Worm (Caenorhabditis elegans) whole organism, mixed stage, embryonic: ENCODE measurements around the gene R08D7.7.

ENCODE experiments used
- M03D4.4 ChIP-seq: sonication (generic microtip); optimal IDR thresholded peaks from 2 replicates; lab custom pipeline; 2017; ENCODE audit warnings: mild to moderate bottlenecking, missing genetic modification characterization, missing compliant biosample characterization
- blmp-1 ChIP-seq: fragments of 150-350 bp; optimal IDR thresholded peaks from 2 replicates; lab custom pipeline; 2014; ENCODE audit warnings: missing biosample characterization, missing genetic modification characterization
- ceh-43 ChIP-seq: fragments of 200-800 bp; sonication (Bioruptor generic); optimal IDR thresholded peaks from 2 replicates; lab custom pipeline; 2018; ENCODE audit warnings: mild to moderate bottlenecking, missing genetic modification characterization, moderate library complexity, missing compliant biosample characterization
- ces-1 ChIP-seq: fragments of 150-350 bp; optimal IDR thresholded peaks from 2 replicates; lab custom pipeline; 2014; ENCODE audit warnings: missing biosample characterization, missing genetic modification reagents, missing genetic modification characterization
- cnd-1 ChIP-seq: fragments of 200-800 bp; sonication (Bioruptor generic); optimal IDR thresholded peaks from 2 replicates; lab custom pipeline; 2018; ENCODE audit warnings: mild to moderate bottlenecking, missing genetic modification characterization, missing compliant biosample characterization
- drap-1 ChIP-seq: fragments of 200-800 bp; sonication (Bioruptor generic); optimal IDR thresholded peaks from 3 replicates; lab custom pipeline; 2018; ENCODE audit warnings: mild to moderate bottlenecking, missing genetic modification characterization, missing compliant biosample characterization
- elt-1 ChIP-seq: sonication (generic microtip); optimal IDR thresholded peaks from 2 replicates; lab custom pipeline; 2017; ENCODE audit warnings: missing genetic modification characterization, mild to moderate bottlenecking, missing compliant biosample characterization, antibody characterized with exemption, moderate library complexity, borderline replicate concordance; ENCODE audit not compliant: insufficient read depth
- elt-3 ChIP-seq: fragments of 150-350 bp; optimal IDR thresholded peaks from 2 replicates; lab custom pipeline; 2014; ENCODE audit warnings: missing biosample characterization, missing genetic modification characterization
- flh-1 ChIP-seq: fragments of 200-800 bp; sonication (Bioruptor generic); optimal IDR thresholded peaks from 2 replicates; lab custom pipeline; 2018; ENCODE audit warnings: mild to moderate bottlenecking, missing genetic modification characterization, moderate library complexity, missing compliant biosample characterization
- ham-2 ChIP-seq: fragments of 200-800 bp; sonication (Bioruptor generic); optimal IDR thresholded peaks from 2 replicates; lab custom pipeline; 2018; ENCODE audit warnings: mild to moderate bottlenecking, missing genetic modification characterization, missing compliant biosample characterization
- hlh-1 ChIP-seq: fragments of 150-350 bp; optimal IDR thresholded peaks from 2 replicates; lab custom pipeline; 2014; ENCODE audit warnings: missing biosample characterization, missing genetic modification reagents, missing genetic modification characterization
- lin-13 ChIP-seq: fragments of 150-350 bp; optimal IDR thresholded peaks from 2 replicates; lab custom pipeline; 2014; ENCODE audit warnings: missing biosample characterization, missing genetic modification characterization
- lin-32 ChIP-seq: fragments of 200-800 bp; sonication (Bioruptor generic); optimal IDR thresholded peaks from 2 replicates; lab custom pipeline; 2018; ENCODE audit warnings: mild to moderate bottlenecking, missing genetic modification characterization, missing compliant biosample characterization
- lsy-2 ChIP-seq: fragments of 150-350 bp; optimal IDR thresholded peaks from 2 replicates; lab custom pipeline; 2014; ENCODE audit warnings: missing biosample characterization, missing genetic modification characterization
- mab-5 ChIP-seq: fragments of 150-350 bp; optimal IDR thresholded peaks from 2 replicates; lab custom pipeline; 2014; ENCODE audit warnings: missing biosample characterization, missing genetic modification characterization
- mep-1 ChIP-seq: fragments of 150-350 bp; optimal IDR thresholded peaks from 2 replicates; lab custom pipeline; 2017; ENCODE audit warnings: missing biosample characterization, missing genetic modification reagents, missing genetic modification characterization, inconsistent platforms
- mls-2 ChIP-seq: sonication (generic microtip); optimal IDR thresholded peaks from 2 replicates; lab custom pipeline; 2016; ENCODE audit warnings: mild to moderate bottlenecking, missing genetic modification characterization, moderate library complexity, missing compliant biosample characterization
- nhr-12 ChIP-seq: fragments of 150-350 bp; optimal IDR thresholded peaks from 2 replicates; lab custom pipeline; 2014; ENCODE audit warnings: missing biosample characterization, missing genetic modification characterization
- nhr-2 ChIP-seq: fragments of 150-350 bp; optimal IDR thresholded peaks from 2 replicates; lab custom pipeline; 2014; ENCODE audit warnings: missing biosample characterization, missing genetic modification characterization
- nhr-237 ChIP-seq: fragments of 150-350 bp; optimal IDR thresholded peaks from 2 replicates; lab custom pipeline; 2014; ENCODE audit warnings: missing biosample characterization, missing genetic modification characterization
- nhr-28 ChIP-seq: fragments of 150-350 bp; optimal IDR thresholded peaks from 2 replicates; lab custom pipeline; 2014; ENCODE audit warnings: missing biosample characterization, missing genetic modification characterization
- nhr-76 ChIP-seq: sonication (generic microtip); optimal IDR thresholded peaks from 2 replicates; lab custom pipeline; 2017; ENCODE audit warnings: missing biosample characterization, missing genetic modification characterization
- pha-4 ChIP-seq: fragments of 150-350 bp; optimal IDR thresholded peaks from 2 replicates; lab custom pipeline; 2018; ENCODE audit warnings: missing biosample characterization, missing genetic modification reagents, missing genetic modification characterization
- sem-2 ChIP-seq: fragments of 200-800 bp; sonication (Bioruptor generic); optimal IDR thresholded peaks from 2 replicates; lab custom pipeline; 2018; ENCODE audit warnings: mild to moderate bottlenecking, missing genetic modification characterization, missing compliant biosample characterization
- snpc-4 ChIP-seq: fragments of 150-350 bp; optimal IDR thresholded peaks from 2 replicates; lab custom pipeline; 2014; ENCODE audit warnings: missing biosample characterization, missing genetic modification characterization
- sptf-1 ChIP-seq: sonication (generic microtip); optimal IDR thresholded peaks from 2 replicates; lab custom pipeline; 2017; ENCODE audit warnings: mild to moderate bottlenecking, missing genetic modification characterization, moderate library complexity, missing compliant biosample characterization
- tbx-8 ChIP-seq: fragments of 200-800 bp; sonication (Bioruptor generic); optimal IDR thresholded peaks from 2 replicates; lab custom pipeline; 2018; ENCODE audit warnings: mild to moderate bottlenecking, missing genetic modification characterization, moderate library complexity, missing compliant biosample characterization
- unc-120 ChIP-seq: sonication (generic microtip); optimal IDR thresholded peaks from 2 replicates; lab custom pipeline; 2017; ENCODE audit warnings: missing genetic modification characterization, missing compliant biosample characterization; ENCODE audit not compliant: poor library complexity, severe bottlenecking
- unc-39 ChIP-seq: fragments of 150-350 bp; optimal IDR thresholded peaks from 2 replicates; lab custom pipeline; 2014; ENCODE audit warnings: missing biosample characterization, missing genetic modification characterization
- unc-62 ChIP-seq: fragments of 150-350 bp; optimal IDR thresholded peaks from 2 replicates; lab custom pipeline; 2014; ENCODE audit warnings: missing biosample characterization, missing genetic modification reagents, missing genetic modification characterization
- zip-8 ChIP-seq: fragments of 150-350 bp; optimal IDR thresholded peaks from 2 replicates; lab custom pipeline; 2014; ENCODE audit warnings: missing biosample characterization, missing genetic modification characterization
- ztf-11 ChIP-seq: fragments of 150-350 bp; optimal IDR thresholded peaks from 2 replicates; lab custom pipeline; 2014; ENCODE audit warnings: missing biosample characterization, missing genetic modification characterization

The R08D7.7 gene

DNA sequence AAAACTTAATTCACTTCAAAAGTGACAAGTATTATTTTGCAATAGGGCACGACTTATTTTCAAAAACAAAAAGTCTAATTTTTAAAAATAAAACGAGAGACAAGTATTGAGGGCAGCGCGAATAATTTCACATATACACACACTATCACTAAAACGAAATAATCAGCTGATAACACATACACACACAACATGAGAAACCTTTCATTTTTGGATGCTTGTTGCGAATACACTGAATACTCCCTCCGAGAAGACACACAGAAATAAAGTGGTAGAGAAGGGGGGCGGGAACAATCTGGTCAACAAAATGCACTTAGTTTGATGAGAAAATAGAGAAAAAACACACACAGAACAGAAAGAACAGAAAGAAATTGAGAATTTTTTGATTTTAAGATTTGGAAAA lies 5.4 kb upstream of the R08D7.7 start:
- no peak for TF ChIP-seq mep-1
- no peak for TF ChIP-seq mab-5 (tag; lab: Kevin White, UChicago)
- no peak for TF ChIP-seq unc-39
- TF ChIP-seq lin-32 = no peak
- no peak for TF ChIP-seq sptf-1 (tag; lab: Kevin White, UChicago)
- no peak for TF ChIP-seq hlh-1
- TF ChIP-seq lsy-2 (tag; lab: Kevin White, UChicago) = no peak
- no peak for TF ChIP-seq ces-1 (GFP tag; lab: Kevin White, UChicago)
- no peak for TF ChIP-seq pha-4 (tag; lab: Kevin White, UChicago)
- TF ChIP-seq unc-62 (GFP tag; lab: Kevin White, UChicago) = no peak
- TF ChIP-seq nhr-237 (tag; lab: Kevin White, UChicago) = no peak
- no peak for TF ChIP-seq nhr-12
- no peak for TF ChIP-seq ham-2 (GFP tag; lab: Kevin White, UChicago)
- no peak for TF ChIP-seq ceh-43 (GFP tag; lab: Kevin White, UChicago)

ce11 chrIII:8984960-8985359 lies 4.9 kb upstream of the R08D7.7 start:
- no peak for TF ChIP-seq elt-3 (tag; lab: Kevin White, UChicago)
- TF ChIP-seq unc-120 (tag; lab: Kevin White, UChicago) = peak; percentile 56
- TF ChIP-seq nhr-28 (tag; lab: Kevin White, UChicago) = no peak
- TF ChIP-seq nhr-237 (tag; lab: Kevin White, UChicago) = peak; percentile 6
- no peak for TF ChIP-seq lin-13 (tag; lab: Kevin White, UChicago)
- TF ChIP-seq sem-2 = no peak
- no peak for TF ChIP-seq drap-1 (GFP tag; lab: Kevin White, UChicago)
- peak; percentile 27 for TF ChIP-seq lin-32
- no peak for TF ChIP-seq ztf-11
- TF ChIP-seq M03D4.4 (tag; lab: Kevin White, UChicago) = no peak
- TF ChIP-seq pha-4 (tag; lab: Kevin White, UChicago) = no peak
- peak; percentile 1 for TF ChIP-seq mep-1
- TF ChIP-seq sptf-1 (tag; lab: Kevin White, UChicago) = no peak
- peak; percentile 9 for TF ChIP-seq mls-2 (tag; lab: Kevin White, UChicago)
- peak; percentile 79 for TF ChIP-seq unc-62 (GFP tag; lab: Kevin White, UChicago)
- peak; percentile 93 for TF ChIP-seq hlh-1
- TF ChIP-seq ces-1 (GFP tag; lab: Kevin White, UChicago) = peak; percentile 86

DNA sequence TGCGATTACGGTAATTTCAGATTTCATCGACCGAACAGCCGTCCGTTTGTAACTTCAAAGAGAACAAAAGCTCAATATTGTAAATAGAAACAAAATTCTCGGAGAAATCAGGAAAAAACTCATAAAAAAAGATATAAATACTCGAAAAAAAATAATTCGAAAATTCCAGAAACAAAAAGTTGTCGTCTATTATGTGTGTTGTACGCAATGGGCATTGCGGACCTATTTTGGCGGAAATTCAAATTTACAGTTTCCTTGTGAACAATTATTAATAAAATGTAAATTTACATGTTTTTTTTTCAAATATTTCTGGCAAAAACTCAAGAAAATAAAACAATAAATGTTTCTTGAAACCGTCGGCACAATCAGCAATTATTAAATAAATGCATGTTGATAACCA lies 4.4 kb upstream of the R08D7.7 start:
- TF ChIP-seq mab-5 (tag; lab: Kevin White, UChicago) (no peak), nhr-28 (tag; lab: Kevin White, UChicago) (no peak), lin-32 (no peak), nhr-2 (tag; lab: Kevin White, UChicago) (no peak), elt-1 (tag; lab: Kevin White, UChicago) (no peak), nhr-76 (tag; lab: Kevin White, UChicago) (no peak), tbx-8 (GFP tag; lab: Kevin White, UChicago) (no peak)
- TF ChIP-seq, all 35 proteins: peak for 0

ce11 chrIII:8985965-8986364 lies 3.9 kb upstream of the R08D7.7 start:
- no peak for TF ChIP-seq lin-13 (tag; lab: Kevin White, UChicago)
- TF ChIP-seq lin-32 = no peak
- TF ChIP-seq zip-8 (tag; lab: Kevin White, UChicago) = no peak
- no peak for TF ChIP-seq M03D4.4 (tag; lab: Kevin White, UChicago)
- no peak for TF ChIP-seq nhr-76 (tag; lab: Kevin White, UChicago)
- no peak for TF ChIP-seq hlh-1
- no peak for TF ChIP-seq unc-62 (GFP tag; lab: Kevin White, UChicago)
- TF ChIP-seq elt-1 (tag; lab: Kevin White, UChicago) = no peak
- no peak for TF ChIP-seq blmp-1 (tag; lab: Kevin White, UChicago)
- no peak for TF ChIP-seq flh-1 (GFP tag; lab: Kevin White, UChicago)
- no peak for TF ChIP-seq snpc-4 (tag; lab: Kevin White, UChicago)
- no peak for TF ChIP-seq elt-3 (tag; lab: Kevin White, UChicago)
- no peak for TF ChIP-seq ztf-11

DNA sequence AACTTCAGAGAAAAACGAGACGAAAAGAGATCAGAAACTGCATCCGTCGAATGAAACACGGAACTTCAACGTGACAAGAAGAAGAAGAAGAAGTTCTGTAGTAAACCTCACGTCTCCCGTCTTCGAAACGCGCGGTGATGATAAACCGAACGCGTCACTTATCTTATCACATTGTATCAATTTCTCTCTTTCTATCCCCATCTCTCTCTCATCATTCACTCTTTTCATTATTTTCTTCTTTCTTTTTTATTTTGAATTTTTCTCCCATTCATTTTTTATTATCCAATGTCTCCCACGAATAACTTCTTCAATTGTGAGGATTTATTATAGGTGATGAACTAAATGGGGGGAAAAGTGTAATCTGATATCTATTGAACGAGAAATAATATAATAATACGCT lies 3.0 kb upstream of the R08D7.7 start:
- no peak for TF ChIP-seq unc-62 (GFP tag; lab: Kevin White, UChicago)
- TF ChIP-seq cnd-1 (tag; lab: Kevin White, UChicago) = no peak
- TF ChIP-seq nhr-28 (tag; lab: Kevin White, UChicago) = no peak
- TF ChIP-seq flh-1 (GFP tag; lab: Kevin White, UChicago) = no peak
- TF ChIP-seq elt-3 (tag; lab: Kevin White, UChicago) = peak; percentile 90
- peak; percentile 5 for TF ChIP-seq hlh-1
- no peak for TF ChIP-seq tbx-8 (GFP tag; lab: Kevin White, UChicago)
- TF ChIP-seq snpc-4 (tag; lab: Kevin White, UChicago) = no peak
- no peak for TF ChIP-seq mep-1
